Fruit fly (Drosophila melanogaster) whole organism, embryonic: ENCODE data around the gene UQCR-14.
A peak's percentile ranks its signal among the peaks of the same experiment; 100 is the strongest.

Source experiments
- Adf1 ChIP-seq: fragments of 200-800 bp; sonication (Bioruptor generic); IDR thresholded peaks from 2 replicates; pipeline ENCODE4 v1.3.6; 2022; ENCODE audit warnings: missing biosample characterization, missing genetic modification characterization
- Antp ChIP-seq: fragments of 200-800 bp; sonication (Bioruptor generic); optimal IDR thresholded peaks from 3 replicates; lab custom pipeline; 2016; ENCODE audit warnings: missing biosample characterization, missing genetic modification characterization
- CG11695 ChIP-seq: fragments of 200-800 bp; sonication (Bioruptor generic); IDR thresholded peaks from 3 replicates; pipeline ENCODE4 v1.3.6; 2022; ENCODE audit warnings: missing biosample characterization, missing genetic modification characterization
- CG13123 ChIP-seq: fragments of 200-800 bp; sonication (Bioruptor generic); optimal IDR thresholded peaks from 2 replicates; lab custom pipeline; 2016; ENCODE audit warnings: missing biosample characterization, missing genetic modification characterization
- CG13296 ChIP-seq: fragments of 200-800 bp; sonication (Bioruptor generic); optimal IDR thresholded peaks from 3 replicates; lab custom pipeline; 2018; ENCODE audit warnings: missing biosample characterization, mild to moderate bottlenecking, missing genetic modification characterization
- CG13894 ChIP-seq: fragments of 200-800 bp; sonication (Bioruptor generic); optimal IDR thresholded peaks from 3 replicates; lab custom pipeline; 2018; ENCODE audit warnings: missing biosample characterization, mild to moderate bottlenecking, missing genetic modification characterization, moderate library complexity
- CG14014 ChIP-seq: fragments of 200-800 bp; sonication (Bioruptor generic); IDR thresholded peaks from 2 replicates; pipeline ENCODE4 v1.3.6; 2022; ENCODE audit warnings: missing biosample characterization, missing genetic modification characterization
- CG14667 ChIP-seq: fragments of 200-800 bp; sonication (Bioruptor generic); IDR thresholded peaks from 2 replicates; pipeline ENCODE4 v1.3.6; 2022; ENCODE audit warnings: missing biosample characterization, missing genetic modification characterization
- CG15073 ChIP-seq: fragments of 200-800 bp; sonication (Bioruptor generic); optimal IDR thresholded peaks from 2 replicates; lab custom pipeline; 2016; ENCODE audit warnings: missing biosample characterization, missing genetic modification characterization
- CG1602 ChIP-seq: fragments of 200-800 bp; sonication (Bioruptor generic); optimal IDR thresholded peaks from 3 replicates; lab custom pipeline; 2016; ENCODE audit warnings: missing biosample characterization, missing genetic modification characterization
- CG17802 ChIP-seq: fragments of 200-800 bp; sonication (Bioruptor generic); optimal IDR thresholded peaks from 2 replicates; lab custom pipeline; 2018; ENCODE audit warnings: missing biosample characterization, mild to moderate bottlenecking, missing genetic modification characterization, moderate library complexity
- CG18764 ChIP-seq: fragments of 200-800 bp; sonication (Bioruptor generic); optimal IDR thresholded peaks from 3 replicates; lab custom pipeline; 2016; ENCODE audit warnings: missing biosample characterization, missing genetic modification characterization
- CG31388 ChIP-seq: fragments of 200-800 bp; sonication (Bioruptor generic); optimal IDR thresholded peaks from 2 replicates; lab custom pipeline; 2016; ENCODE audit warnings: missing biosample characterization, missing genetic modification characterization
- CG34224 ChIP-seq: fragments of 200-800 bp; sonication (Bioruptor generic); IDR thresholded peaks from 3 replicates; pipeline ENCODE4 v1.3.6; 2022; ENCODE audit warnings: missing biosample characterization, missing genetic modification characterization; ENCODE audit not compliant: partially characterized antibody
- CG34422 ChIP-seq: fragments of 200-800 bp; sonication (Bioruptor generic); IDR thresholded peaks from 3 replicates; pipeline ENCODE4 v1.3.6; 2022; ENCODE audit warnings: missing biosample characterization, missing genetic modification characterization
- CG4424 ChIP-seq: fragments of 200-800 bp; sonication (Bioruptor generic); optimal IDR thresholded peaks from 3 replicates; lab custom pipeline; 2016; ENCODE audit warnings: missing biosample characterization, missing genetic modification characterization
- CG9437 ChIP-seq: fragments of 200-800 bp; sonication (Bioruptor generic); optimal IDR thresholded peaks from 2 replicates; lab custom pipeline; 2018; ENCODE audit warnings: missing biosample characterization, mild to moderate bottlenecking, missing genetic modification characterization
- CTCF ChIP-seq: fragments of 200-800 bp; sonication (Bioruptor generic); optimal IDR thresholded peaks from 2 replicates; lab custom pipeline; 2017; ENCODE audit warnings: missing biosample characterization, mild to moderate bottlenecking, missing genetic modification characterization, moderate library complexity
- CkIIα-i1 ChIP-seq: fragments of 200-800 bp; sonication (Bioruptor generic); IDR thresholded peaks from 2 replicates; pipeline ENCODE4 v1.3.6; 2022; ENCODE audit warnings: missing biosample characterization, missing genetic modification characterization
- D ChIP-seq, 2 experiments: fragments of 200-800 bp in 1 of 2; fragments of >200 bp in 1 of 2; sonication (Bioruptor generic) in 1 of 2; optimal IDR thresholded peaks; 2 replicates in 1 of 2; 3 replicates in 1 of 2; lab custom pipeline; 2017; ENCODE audit warnings: mild to moderate bottlenecking in 1 of 2, missing biosample characterization in 1 of 2, missing genetic modification characterization in 1 of 2, missing genetic modification reagents in 1 of 2
- Dip2 ChIP-seq: fragments of 200-800 bp; sonication (Bioruptor generic); IDR thresholded peaks from 2 replicates; pipeline ENCODE4 v1.3.6; 2022; ENCODE audit warnings: missing biosample characterization, missing genetic modification characterization
- Doc2 ChIP-seq: fragments of 200-800 bp; sonication (Bioruptor generic); IDR thresholded peaks from 2 replicates; pipeline ENCODE4 v1.3.6; 2022; ENCODE audit warnings: missing biosample characterization, missing genetic modification characterization
- Dp ChIP-seq: fragments of 200-800 bp; sonication (Bioruptor generic); optimal IDR thresholded peaks from 2 replicates; lab custom pipeline; 2018; ENCODE audit warnings: missing biosample characterization, mild to moderate bottlenecking, missing genetic modification characterization, moderate library complexity
- Eip74EF ChIP-seq, 2 experiments: fragments of 200-800 bp in 1 of 2; fragments of >200 bp in 1 of 2; sonication (Bioruptor generic) in 1 of 2; optimal IDR thresholded peaks; 2 replicates each; lab custom pipeline; 2017 to 2019; ENCODE audit warnings: missing biosample characterization in 2 of 2, missing genetic modification characterization in 2 of 2, mild to moderate bottlenecking in 1 of 2, moderate library complexity in 1 of 2
- HLH4C ChIP-seq: fragments of 200-800 bp; sonication (Bioruptor generic); IDR thresholded peaks from 3 replicates; pipeline ENCODE4 v1.3.6; 2022; ENCODE audit warnings: missing biosample characterization, missing genetic modification characterization; ENCODE audit not compliant: partially characterized antibody
- Hmx ChIP-seq: fragments of 200-800 bp; sonication (Bioruptor generic); optimal IDR thresholded peaks from 2 replicates; lab custom pipeline; 2016; ENCODE audit warnings: missing biosample characterization, missing genetic modification characterization
- Lpt ChIP-seq: fragments of >200 bp; optimal IDR thresholded peaks from 2 replicates; lab custom pipeline; 2018; ENCODE audit warnings: missing biosample characterization, missing genetic modification characterization
- Opbp ChIP-seq: fragments of 200-800 bp; sonication (Bioruptor generic); IDR thresholded peaks from 3 replicates; pipeline ENCODE4 v1.3.6; 2022; ENCODE audit warnings: missing biosample characterization, missing genetic modification characterization; ENCODE audit not compliant: partially characterized antibody
- Ravus ChIP-seq: fragments of 200-800 bp; sonication (Bioruptor generic); IDR thresholded peaks from 2 replicates; pipeline ENCODE4 v1.3.6; 2022; ENCODE audit warnings: missing biosample characterization, missing genetic modification characterization
- Vsx1 ChIP-seq: fragments of 200-800 bp; sonication (Bioruptor generic); optimal IDR thresholded peaks from 2 replicates; lab custom pipeline; 2017; ENCODE audit warnings: missing biosample characterization, mild to moderate bottlenecking, missing genetic modification characterization, missing genetic modification reagents
- ap ChIP-seq: fragments of 200-800 bp; sonication (Bioruptor generic); IDR thresholded peaks from 2 replicates; pipeline ENCODE4 v1.3.6; 2022; ENCODE audit warnings: missing biosample characterization, missing genetic modification characterization
- bbx ChIP-seq: fragments of 200-800 bp; sonication (Bioruptor generic); IDR thresholded peaks from 2 replicates; pipeline ENCODE4 v1.3.6; 2022; ENCODE audit warnings: missing biosample characterization, missing genetic modification characterization; ENCODE audit not compliant: partially characterized antibody
- bowl ChIP-seq: fragments of 200-800 bp; sonication (Bioruptor generic); IDR thresholded peaks from 2 replicates; pipeline ENCODE4 v1.3.6; 2022; ENCODE audit warnings: missing biosample characterization, missing genetic modification characterization
- chm ChIP-seq: fragments of 200-800 bp; sonication (Bioruptor generic); IDR thresholded peaks from 2 replicates; pipeline ENCODE4 v1.3.6; 2022; ENCODE audit warnings: missing biosample characterization, missing genetic modification characterization
- dan ChIP-seq: fragments of 200-800 bp; sonication (Bioruptor generic); IDR thresholded peaks from 2 replicates; pipeline ENCODE4 v1.3.6; 2022; ENCODE audit warnings: missing biosample characterization, missing genetic modification characterization
- fru ChIP-seq: fragments of >200 bp; optimal IDR thresholded peaks from 2 replicates; lab custom pipeline; 2017
- ftz-f1 ChIP-seq: fragments of 200-800 bp; sonication (Bioruptor generic); optimal IDR thresholded peaks from 2 replicates; lab custom pipeline; 2016; ENCODE audit warnings: missing biosample characterization, missing genetic modification characterization
- her ChIP-seq: fragments of 200-800 bp; sonication (Bioruptor generic); optimal IDR thresholded peaks from 2 replicates; lab custom pipeline; 2016; ENCODE audit warnings: missing biosample characterization, missing genetic modification characterization
- insv ChIP-seq, 2 experiments: fragments of 200-800 bp; sonication (Bioruptor generic); optimal IDR thresholded peaks; 3 replicates each; lab custom pipeline; 2016 to 2018; ENCODE audit warnings: missing biosample characterization in 2 of 2, missing genetic modification characterization in 2 of 2
- lilli ChIP-seq: fragments of 200-800 bp; sonication (Bioruptor generic); optimal IDR thresholded peaks from 3 replicates; lab custom pipeline; 2016; ENCODE audit warnings: missing biosample characterization, missing genetic modification characterization
- maf-S ChIP-seq: fragments of 200-800 bp; sonication (Bioruptor generic); optimal IDR thresholded peaks from 2 replicates; lab custom pipeline; 2016; ENCODE audit warnings: missing biosample characterization, missing genetic modification characterization
- nmo ChIP-seq: fragments of 200-800 bp; sonication (Bioruptor generic); optimal IDR thresholded peaks from 2 replicates; lab custom pipeline; 2018; ENCODE audit warnings: missing biosample characterization, mild to moderate bottlenecking, missing genetic modification characterization, moderate library complexity
- p53 ChIP-seq: fragments of 200-800 bp; sonication (Bioruptor generic); optimal IDR thresholded peaks from 2 replicates; lab custom pipeline; 2016; ENCODE audit warnings: missing biosample characterization, missing genetic modification characterization
- repo ChIP-seq: fragments of 200-800 bp; sonication (Bioruptor generic); optimal IDR thresholded peaks from 2 replicates; lab custom pipeline; 2016; ENCODE audit warnings: missing biosample characterization, missing genetic modification characterization
- sens ChIP-seq: fragments of 200-800 bp; sonication (Bioruptor generic); peaks from one replicate; lab custom pipeline; 2016; ENCODE audit warnings: missing biosample characterization, missing genetic modification characterization
- slbo ChIP-seq: fragments of 200-800 bp; sonication (Bioruptor generic); IDR thresholded peaks from 2 replicates; pipeline ENCODE4 v1.3.6; 2022; ENCODE audit warnings: missing biosample characterization, missing genetic modification characterization
- slp2 ChIP-seq: fragments of 200-800 bp; sonication (Bioruptor generic); optimal IDR thresholded peaks from 2 replicates; lab custom pipeline; 2016; ENCODE audit warnings: missing biosample characterization, missing genetic modification characterization
- stwl ChIP-seq: fragments of 200-800 bp; sonication (Bioruptor generic); optimal IDR thresholded peaks from 3 replicates; lab custom pipeline; 2018; ENCODE audit warnings: missing biosample characterization, mild to moderate bottlenecking, missing genetic modification characterization, moderate library complexity
- tap ChIP-seq: fragments of 200-800 bp; optimal IDR thresholded peaks from 3 replicates; lab custom pipeline; 2019; ENCODE audit warnings: missing biosample characterization, mild to moderate bottlenecking, missing genetic modification characterization, moderate library complexity
- trh ChIP-seq: fragments of 200-800 bp; sonication (Bioruptor generic); optimal IDR thresholded peaks from 2 replicates; lab custom pipeline; 2016; ENCODE audit warnings: missing biosample characterization, missing genetic modification characterization
- wek ChIP-seq: fragments of 200-800 bp; sonication (Bioruptor generic); optimal IDR thresholded peaks from 3 replicates; lab custom pipeline; 2018; ENCODE audit warnings: missing biosample characterization, mild to moderate bottlenecking, missing genetic modification characterization, moderate library complexity

UQCR-14 gene

dm6 chrX:16335107-16335642 is 49.1 kb downstream of the UQCR-14 start (continued):
- TF ChIP-seq p53 (GFP tag; lab: Kevin White, UChicago), result peak; percentile 53
- peak in 1 of 2 experiments; percentile 14 for TF ChIP-seq Eip74EF (GFP tag; optimal IDR thresholded peaks at IDR 0.05; lab: Kevin White, UChicago)
- TF ChIP-seq CG17802 (tag; lab: Kevin White, UChicago), result peak; percentile 12
- TF ChIP-seq Hmx (GFP tag; lab: Kevin White, UChicago), result peak; percentile 65
- peak; percentile 40 for TF ChIP-seq wek
- no peak for TF ChIP-seq D (optimal IDR thresholded peaks at IDR 0.05; lab: Kevin White, UChicago)
- peak; percentile 40 for TF ChIP-seq D (GFP tag; optimal IDR thresholded peaks at IDR 0.05; lab: Kevin White, UChicago)
- no peak for TF ChIP-seq ftz-f1
- no peak for TF ChIP-seq Dip2 (GFP tag; lab: Robert Waterston, UW)
- peak; percentile 44 for TF ChIP-seq repo (GFP tag; lab: Kevin White, UChicago)
- peak in 1 of 2 experiments; percentile 75 for TF ChIP-seq insv (GFP tag; optimal IDR thresholded peaks at IDR 0.05; lab: Kevin White, UChicago)
- TF ChIP-seq CG34224 (GFP tag; lab: Robert Waterston, UW), result no peak
- TF ChIP-seq lilli (GFP tag; lab: Kevin White, UChicago), result peak; percentile 87
- no peak for TF ChIP-seq Dp (GFP tag; lab: Kevin White, UChicago)
- peak; percentile 49; the same call in 1 of the 2 replicates for TF ChIP-seq Ravus (GFP tag; lab: Robert Waterston, UW)
- TF ChIP-seq CG1602 (GFP tag; lab: Kevin White, UChicago), result peak; percentile 47
- TF ChIP-seq CG13123, result peak; percentile 14
- peak; percentile 60 for TF ChIP-seq CG18764 (GFP tag; lab: Kevin White, UChicago)
- TF ChIP-seq CTCF, result no peak
- TF ChIP-seq maf-S, result peak; percentile 64
- no peak for TF ChIP-seq Lpt (GFP tag; lab: Kevin White, UChicago)
- TF ChIP-seq CG34422 (GFP tag; lab: Robert Waterston, UW), result peak; percentile 84
- TF ChIP-seq Vsx1 (GFP tag; lab: Kevin White, UChicago), result peak; percentile 65
- peak; percentile 52 for TF ChIP-seq trh
- peak; percentile 70; the same call in 1 of the 2 replicates for TF ChIP-seq chm (GFP tag; lab: Robert Waterston, UW)
- no peak for TF ChIP-seq dan
- peak; percentile 49 for TF ChIP-seq slp2
- TF ChIP-seq CG11695 (GFP tag; lab: Robert Waterston, UW), result peak; percentile 76; the same call in 2 of the 3 replicates
- TF ChIP-seq CG14667, result no peak; the same call in 1 of the 2 replicates
- peak; percentile 22; the same call in 1 of the 2 replicates for TF ChIP-seq Adf1 (GFP tag; lab: Robert Waterston, UW)
- TF ChIP-seq CG4424 (GFP tag; lab: Kevin White, UChicago), result peak; percentile 65
- no peak for TF ChIP-seq fru
- peak; percentile 63 for TF ChIP-seq ap
- TF ChIP-seq bbx (GFP tag; lab: Robert Waterston, UW), result no peak
- peak; percentile 60 for TF ChIP-seq her (GFP tag; lab: Kevin White, UChicago)
- peak; percentile 65 for TF ChIP-seq CG13296
- TF ChIP-seq Opbp (GFP tag; lab: Robert Waterston, UW), result no peak
- peak; percentile 59 for TF ChIP-seq nmo
- TF ChIP-seq tap (tag; lab: Kevin White, UChicago), result peak; percentile 43
- no peak for TF ChIP-seq CG15073 (GFP tag; lab: Kevin White, UChicago)
- no peak for TF ChIP-seq CG31388 (GFP tag; lab: Kevin White, UChicago)
- TF ChIP-seq Antp (GFP tag; lab: Kevin White, UChicago), result peak; percentile 66
- peak; percentile 63 for TF ChIP-seq CG9437
- TF ChIP-seq bowl (GFP tag; lab: Robert Waterston, UW), result 0 out of 2 replicates have a peak, but pooled peaks have one; percentile 46
- peak; percentile 95 for TF ChIP-seq sens
- no peak for TF ChIP-seq Doc2 (GFP tag; lab: Robert Waterston, UW)
- peak; percentile 73; the same call in 1 of the 2 replicates for TF ChIP-seq CG14014 (GFP tag; lab: Robert Waterston, UW)
- peak; percentile 86 for TF ChIP-seq slbo (GFP tag; lab: Robert Waterston, UW)
- TF ChIP-seq CG13894, result peak; percentile 78
- TF ChIP-seq stwl, result no peak
- no peak for TF ChIP-seq HLH4C (GFP tag; lab: Robert Waterston, UW)
- TF ChIP-seq CkIIα-i1 (GFP tag; lab: Robert Waterston, UW), result no peak
